Worm (Caenorhabditis elegans) whole organism, early embryonic: ENCODE measurements around the gene F38B6.7.

Experiments used
- B0310.2 ChIP-seq: sonication (generic microtip); optimal IDR thresholded peaks from 2 replicates; lab custom pipeline; 2016; ENCODE audit warnings: mild to moderate bottlenecking, missing genetic modification characterization, missing compliant biosample characterization
- F13C5.2 ChIP-seq: sonication (generic microtip); optimal IDR thresholded peaks from 2 replicates; lab custom pipeline; 2017; ENCODE audit warnings: mild to moderate bottlenecking, missing genetic modification characterization, inconsistent platforms, missing compliant biosample characterization
- aly-1 ChIP-seq: sonication (generic microtip); optimal IDR thresholded peaks from 2 replicates; lab custom pipeline; 2016; ENCODE audit warnings: missing genetic modification characterization, missing compliant biosample characterization
- ama-1 ChIP-seq: fragments of 150-350 bp; optimal IDR thresholded peaks from 2 replicates; lab custom pipeline; 2014
- ceh-13 ChIP-seq: fragments of 200-800 bp; sonication (Bioruptor generic); optimal IDR thresholded peaks from 2 replicates; lab custom pipeline; 2018; ENCODE audit warnings: mild to moderate bottlenecking, missing genetic modification characterization, missing compliant biosample characterization
- ceh-36 ChIP-seq: sonication (generic microtip); optimal IDR thresholded peaks from 2 replicates; lab custom pipeline; 2016; ENCODE audit warnings: missing genetic modification characterization, inconsistent platforms, missing compliant biosample characterization
- ets-7 ChIP-seq: sonication (generic microtip); optimal IDR thresholded peaks from 2 replicates; lab custom pipeline; 2016; ENCODE audit warnings: missing genotype, missing genetic modification characterization, missing compliant biosample characterization
- flt-1 ChIP-seq: fragments of 200-800 bp; sonication (Bioruptor generic); IDR thresholded peaks from 2 replicates; pipeline ENCODE4 v1.3.6; 2022; ENCODE audit warnings: missing genetic modification characterization, missing compliant biosample characterization
- hmbx-1 ChIP-seq: sonication (generic microtip); optimal IDR thresholded peaks from 2 replicates; lab custom pipeline; 2016; ENCODE audit warnings: mild to moderate bottlenecking, missing genetic modification characterization, missing compliant biosample characterization
- pes-1 ChIP-seq: fragments of 200-800 bp; sonication (Bioruptor generic); IDR thresholded peaks from 2 replicates; pipeline ENCODE4 v1.3.6; 2022; ENCODE audit warnings: missing genetic modification reagents, missing genetic modification characterization, missing compliant biosample characterization
- scrt-1 ChIP-seq: fragments of 200-800 bp; sonication (Bioruptor generic); IDR thresholded peaks from 2 replicates; pipeline ENCODE4 v1.3.6; 2022; ENCODE audit warnings: missing genetic modification characterization, missing compliant biosample characterization
- sea-1 ChIP-seq: fragments of 200-800 bp; sonication (Bioruptor generic); conservative IDR thresholded peaks from 2 replicates; pipeline ENCODE4 v1.3.6; 2022; ENCODE audit warnings: missing genetic modification characterization, missing compliant biosample characterization

DNA sequence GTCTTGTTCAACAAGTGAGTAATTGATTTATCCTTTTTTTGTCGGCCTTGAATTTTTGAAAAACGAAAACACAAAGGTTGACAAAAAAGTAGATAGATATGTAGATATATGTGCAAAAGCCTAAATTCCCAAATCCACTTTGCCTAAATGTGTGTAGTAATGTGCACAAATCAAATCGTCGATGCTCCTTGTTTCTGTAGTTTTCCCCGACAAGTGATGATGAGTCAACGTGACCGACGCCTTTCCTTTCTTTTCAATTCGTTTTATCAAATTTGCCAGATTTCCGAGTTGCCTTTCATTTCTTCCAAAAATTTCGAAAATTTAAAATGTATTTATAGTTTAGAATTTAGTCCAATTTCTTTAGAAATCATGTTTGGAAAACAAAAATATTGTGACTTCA lies 7.0 kb upstream of the F38B6.7 start:
- TF ChIP-seq ama-1 (lab: Kevin White, UChicago) (no peak), aly-1 (tag; lab: Kevin White, UChicago) (no peak), ceh-13 (GFP tag; lab: Kevin White, UChicago) (no peak), hmbx-1 (tag; lab: Kevin White, UChicago) (no peak), F13C5.2 (no peak), pes-1 (GFP tag; lab: Robert Waterston, UW) (no peak), flt-1 (GFP tag; lab: Robert Waterston, UW) (no peak), scrt-1 (GFP tag; lab: Robert Waterston, UW) (no peak), ets-7 (no peak), ceh-36 (no peak), B0310.2 (tag; lab: Kevin White, UChicago) (no peak), sea-1 (GFP tag; lab: Robert Waterston, UW) (no peak)
